Fruit fly (Drosophila melanogaster) Kc167 (cell line): ENCODE measurements around the gene CG6769.
A peak's percentile ranks its signal among the peaks of the same experiment; 100 is the strongest.
"Not testable (repeated sequence)": the region's sequence is repeated elsewhere in the genome, so short reads cannot be mapped to it uniquely, and the experiment has no call there.

ENCODE experiments used
- Myc ChIP-seq: fragments of >200 bp; optimal IDR thresholded peaks from 2 replicates; lab custom pipeline; 2017; ENCODE audit warnings: missing external identifiers
- Sin3A ChIP-seq: fragments of >200 bp; optimal IDR thresholded peaks from 2 replicates; lab custom pipeline; 2018; ENCODE audit warnings: missing external identifiers
- h ChIP-seq: fragments of >200 bp; optimal IDR thresholded peaks from 3 replicates; lab custom pipeline; 2018; ENCODE audit warnings: missing external identifiers
- insv ChIP-seq: fragments of >200 bp; optimal IDR thresholded peaks from 3 replicates; lab custom pipeline; 2018; ENCODE audit warnings: missing external identifiers
- psq ChIP-seq: fragments of >200 bp; optimal IDR thresholded peaks from 2 replicates; lab custom pipeline; 2017; ENCODE audit warnings: missing external identifiers
- ttk ChIP-seq: sonication (Bioruptor generic); optimal IDR thresholded peaks from 2 replicates; lab custom pipeline; 2017; ENCODE audit warnings: missing external identifiers

Gene CG6769

dm6 chrX:17880269-17880889, 19.6 kb downstream of the CG6769 start:
- no peak for TF ChIP-seq ttk
- no peak for TF ChIP-seq Myc (lab: Kevin White, UChicago)
- no peak for TF ChIP-seq psq (lab: Kevin White, UChicago)
- no peak for TF ChIP-seq insv (lab: Kevin White, UChicago)
- TF ChIP-seq Sin3A (lab: Kevin White, UChicago): no peak
- TF ChIP-seq h: no peak

- no peak for TF ChIP-seq Myc (lab: Kevin White, UChicago)
- TF ChIP-seq psq (lab: Kevin White, UChicago): no peak
- no peak for TF ChIP-seq insv (lab: Kevin White, UChicago)
- TF ChIP-seq Sin3A (lab: Kevin White, UChicago): no peak
- TF ChIP-seq h: no peak
- no peak for TF ChIP-seq ttk
Observed at dm6 chrX:17881138-17882121, 20.6 kb downstream of the CG6769 start.

dm6 chrX:17882769-17883168, 22.0 kb downstream of the CG6769 start:
- TF ChIP-seq Myc (lab: Kevin White, UChicago): no peak
- no peak for TF ChIP-seq insv (lab: Kevin White, UChicago)
- TF ChIP-seq ttk: no peak
- TF ChIP-seq h: no peak
- TF ChIP-seq Sin3A (lab: Kevin White, UChicago): no peak
- no peak for TF ChIP-seq psq (lab: Kevin White, UChicago)

dm6 chrX:17883418-17883817, 22.6 kb downstream of the CG6769 start, which contains the start of gene CG12985:
TSS of gene CG12985 (plus strand) at chrX:17883718.
- TF ChIP-seq psq (lab: Kevin White, UChicago) (no peak), ttk (no peak)

- no peak for TF ChIP-seq psq (lab: Kevin White, UChicago)
- no peak for TF ChIP-seq Sin3A (lab: Kevin White, UChicago)
- TF ChIP-seq insv (lab: Kevin White, UChicago): no peak
- TF ChIP-seq Myc (lab: Kevin White, UChicago): no peak
- TF ChIP-seq h: no peak
- TF ChIP-seq ttk: no peak
Observed at dm6 chrX:17884567-17884966, 23.8 kb downstream of the CG6769 start.

dm6 chrX:17885295-17885694, 24.5 kb downstream of the CG6769 start:
- TF ChIP-seq psq (lab: Kevin White, UChicago) (no peak), Sin3A (lab: Kevin White, UChicago) (no peak)

- TF ChIP-seq ttk: no peak
- no peak for TF ChIP-seq Myc (lab: Kevin White, UChicago)
- TF ChIP-seq psq (lab: Kevin White, UChicago): no peak
- no peak for TF ChIP-seq Sin3A (lab: Kevin White, UChicago)
- no peak for TF ChIP-seq insv (lab: Kevin White, UChicago)
- no peak for TF ChIP-seq h
Observed at dm6 chrX:17886107-17886448, 25.3 kb downstream of the CG6769 start.

dm6 chrX:17886449-17887207, 25.8 kb downstream of the CG6769 start:
- TF ChIP-seq ttk (no peak), h (no peak), Sin3A (lab: Kevin White, UChicago) (no peak), psq (lab: Kevin White, UChicago) (no peak), Myc (lab: Kevin White, UChicago) (no peak), insv (lab: Kevin White, UChicago) (no peak)

dm6 chrX:17887208-17887627, 26.4 kb downstream of the CG6769 start, which contains the start of gene mnb:
TSS of gene mnb (minus strand) at chrX:17887222.
- TF ChIP-seq Myc (lab: Kevin White, UChicago) (no peak), Sin3A (lab: Kevin White, UChicago) (peak; percentile 62), psq (lab: Kevin White, UChicago) (peak; percentile 62)

dm6 chrX:17887877-17888276, 27.1 kb downstream of the CG6769 start, which contains the start of gene CG6788:
TSS of gene CG6788 (plus strand) at chrX:17888177.
- TF ChIP-seq h: no peak
- no peak for TF ChIP-seq Sin3A (lab: Kevin White, UChicago)
- no peak for TF ChIP-seq Myc (lab: Kevin White, UChicago)
- no peak for TF ChIP-seq insv (lab: Kevin White, UChicago)
- TF ChIP-seq psq (lab: Kevin White, UChicago): no peak
- TF ChIP-seq ttk: no peak

dm6 chrX:17889247-17889646, 28.4 kb downstream of the CG6769 start, which contains the start of gene Gss1:
TSS of gene Gss1 (plus strand) at chrX:17889547.
- not testable (repeated sequence) for TF ChIP-seq insv (lab: Kevin White, UChicago); h; psq (lab: Kevin White, UChicago)

dm6 chrX:17899402-17899801, 38.6 kb downstream of the CG6769 start, which contains the start of gene Gss2:
TSS of gene Gss2 (plus strand) at chrX:17899702.
- not testable (repeated sequence) for TF ChIP-seq Myc (lab: Kevin White, UChicago); ttk; insv (lab: Kevin White, UChicago)
